Worm (Caenorhabditis elegans) whole organism, late embryonic: ENCODE measurements around the gene fbxb-60.
"Not testable (repeated sequence)": the region's sequence is repeated elsewhere in the genome, so short reads cannot be mapped to it uniquely, and the experiment has no call there.

ENCODE experiments used
- C08G9.2 ChIP-seq: sonication (generic microtip); optimal IDR thresholded peaks from 2 replicates; lab custom pipeline; 2016; ENCODE audit warnings: mild to moderate bottlenecking, missing genetic modification characterization, moderate library complexity, missing compliant biosample characterization
- C38D4.7 ChIP-seq: fragments of 200-800 bp; sonication (Bioruptor generic); optimal IDR thresholded peaks from 2 replicates; lab custom pipeline; 2018; ENCODE audit warnings: mild to moderate bottlenecking, missing genetic modification characterization, moderate library complexity, missing compliant biosample characterization
- F13H6.1 ChIP-seq: sonication (generic microtip); optimal IDR thresholded peaks from 2 replicates; lab custom pipeline; 2016; ENCODE audit warnings: missing genetic modification characterization, missing compliant biosample characterization
- K02D7.2 ChIP-seq: sonication (generic microtip); optimal IDR thresholded peaks from 2 replicates; lab custom pipeline; 2017; ENCODE audit warnings: mild to moderate bottlenecking, missing genetic modification characterization, missing compliant biosample characterization
- K09A11.1 ChIP-seq: sonication (generic microtip); optimal IDR thresholded peaks from 2 replicates; lab custom pipeline; 2017; ENCODE audit warnings: antibody characterized with exemption, mild to moderate bottlenecking, missing genetic modification characterization, missing compliant biosample characterization; ENCODE audit not compliant: insufficient read depth
- Y22D7AL.16 ChIP-seq: sonication (generic microtip); optimal IDR thresholded peaks from 2 replicates; lab custom pipeline; 2016; ENCODE audit warnings: missing genetic modification characterization, missing compliant biosample characterization
- ama-1 ChIP-seq: fragments of 150-350 bp; optimal IDR thresholded peaks from 2 replicates; lab custom pipeline; 2014
- ceh-18 ChIP-seq: sonication (generic microtip); optimal IDR thresholded peaks from 2 replicates; lab custom pipeline; 2016; ENCODE audit warnings: missing genetic modification characterization, missing compliant biosample characterization
- ceh-19 ChIP-seq: fragments of 200-800 bp; sonication (Bioruptor generic); optimal IDR thresholded peaks from 2 replicates; lab custom pipeline; 2018; ENCODE audit warnings: mild to moderate bottlenecking, missing genetic modification characterization, missing compliant biosample characterization
- ceh-24 ChIP-seq: sonication (generic microtip); optimal IDR thresholded peaks from 2 replicates; lab custom pipeline; 2016; ENCODE audit warnings: mild to moderate bottlenecking, missing genetic modification characterization, missing compliant biosample characterization
- ceh-30 ChIP-seq: fragments of 150-350 bp; optimal IDR thresholded peaks from 2 replicates; lab custom pipeline; 2014; ENCODE audit warnings: missing biosample characterization, missing genetic modification characterization
- ceh-31 ChIP-seq: sonication (generic microtip); optimal IDR thresholded peaks from 2 replicates; lab custom pipeline; 2016; ENCODE audit warnings: missing genetic modification characterization, missing compliant biosample characterization
- dve-1 ChIP-seq: sonication (generic microtip); optimal IDR thresholded peaks from 2 replicates; lab custom pipeline; 2017; ENCODE audit warnings: antibody characterized with exemption, mild to moderate bottlenecking, missing genetic modification characterization, missing compliant biosample characterization
- elt-2 ChIP-seq: sonication (generic microtip); optimal IDR thresholded peaks from 2 replicates; lab custom pipeline; 2016; ENCODE audit warnings: missing genetic modification reagents, missing genetic modification characterization, missing compliant biosample characterization
- ets-4 ChIP-seq: sonication (generic microtip); optimal IDR thresholded peaks from 2 replicates; lab custom pipeline; 2016; ENCODE audit warnings: missing genetic modification characterization, missing compliant biosample characterization
- eyg-1 ChIP-seq: sonication (generic microtip); optimal IDR thresholded peaks from 2 replicates; lab custom pipeline; 2016; ENCODE audit warnings: missing genotype, missing genetic modification characterization, missing compliant biosample characterization
- hlh-13 ChIP-seq: fragments of 200-800 bp; sonication (Bioruptor generic); optimal IDR thresholded peaks from 2 replicates; lab custom pipeline; 2018; ENCODE audit warnings: mild to moderate bottlenecking, missing genetic modification characterization, missing compliant biosample characterization
- hlh-15 ChIP-seq: sonication (generic microtip); optimal IDR thresholded peaks from 2 replicates; lab custom pipeline; 2016; ENCODE audit warnings: missing genetic modification characterization, missing compliant biosample characterization
- hlh-6 ChIP-seq: sonication (generic microtip); optimal IDR thresholded peaks from 2 replicates; lab custom pipeline; 2016; ENCODE audit warnings: missing genotype, missing genetic modification characterization, missing compliant biosample characterization
- madf-2 ChIP-seq: sonication (generic microtip); optimal IDR thresholded peaks from 2 replicates; lab custom pipeline; 2017; ENCODE audit warnings: missing genetic modification characterization, missing compliant biosample characterization
- mec-3 ChIP-seq: sonication (generic microtip); optimal IDR thresholded peaks from 2 replicates; lab custom pipeline; 2016; ENCODE audit warnings: borderline replicate concordance, missing genetic modification characterization, missing compliant biosample characterization
- nfya-1 ChIP-seq: sonication (generic microtip); optimal IDR thresholded peaks from 2 replicates; lab custom pipeline; 2017; ENCODE audit warnings: missing genetic modification characterization, mild to moderate bottlenecking, missing compliant biosample characterization, antibody characterized with exemption, moderate library complexity
- nhr-11 ChIP-seq: fragments of 150-350 bp; optimal IDR thresholded peaks from 2 replicates; lab custom pipeline; 2014; ENCODE audit warnings: missing biosample characterization, missing genetic modification characterization
- npax-4 ChIP-seq: sonication (generic microtip); optimal IDR thresholded peaks from 2 replicates; lab custom pipeline; 2016; ENCODE audit warnings: missing genetic modification characterization, missing compliant biosample characterization
- pag-3 ChIP-seq: sonication (generic microtip); optimal IDR thresholded peaks from 2 replicates; lab custom pipeline; 2016; ENCODE audit warnings: missing compliant biosample characterization, missing genetic modification characterization, borderline replicate concordance
- pat-9 ChIP-seq: fragments of 200-800 bp; sonication (Bioruptor generic); optimal IDR thresholded peaks from 2 replicates; lab custom pipeline; 2018; ENCODE audit warnings: mild to moderate bottlenecking, missing genetic modification characterization, moderate library complexity, missing compliant biosample characterization
- pha-2 ChIP-seq: sonication (generic microtip); optimal IDR thresholded peaks from 2 replicates; lab custom pipeline; 2017; ENCODE audit warnings: mild to moderate bottlenecking, missing genetic modification characterization, missing compliant biosample characterization
- rnt-1 ChIP-seq: sonication (generic microtip); optimal IDR thresholded peaks from 2 replicates; lab custom pipeline; 2016; ENCODE audit warnings: missing genetic modification characterization, missing compliant biosample characterization
- sdc-2 ChIP-seq: sonication (generic microtip); optimal IDR thresholded peaks from 2 replicates; lab custom pipeline; 2016; ENCODE audit warnings: missing genotype, missing genetic modification characterization, missing compliant biosample characterization
- sox-2 ChIP-seq: fragments of 200-800 bp; sonication (Bioruptor generic); IDR thresholded peaks from 2 replicates; pipeline ENCODE4 v1.3.6; 2022; ENCODE audit warnings: missing genetic modification reagents, missing genetic modification characterization, missing compliant biosample characterization
- tbx-2 ChIP-seq: sonication (generic microtip); optimal IDR thresholded peaks from 2 replicates; lab custom pipeline; 2016; ENCODE audit warnings: missing genetic modification characterization, missing compliant biosample characterization
- unc-3 ChIP-seq, 2 experiments: fragments of 200-800 bp in 1 of 2; sonication (Bioruptor generic) in 1 of 2; sonication (generic microtip) in 1 of 2; conservative IDR thresholded peaks in 1 of 2; optimal IDR thresholded peaks in 1 of 2; 2 replicates each; pipeline versions ENCODE4 v1.3.6 to Lab custom; 2016 to 2022; ENCODE audit warnings: missing compliant biosample characterization in 2 of 2, missing genetic modification characterization in 2 of 2, missing genetic modification reagents in 1 of 2
- unc-42 ChIP-seq: sonication (generic microtip); optimal IDR thresholded peaks from 2 replicates; lab custom pipeline; 2016; ENCODE audit warnings: missing genotype, missing genetic modification characterization, missing compliant biosample characterization
- unc-55 ChIP-seq: sonication (generic microtip); optimal IDR thresholded peaks from 2 replicates; lab custom pipeline; 2017; ENCODE audit warnings: missing biosample characterization, missing genetic modification reagents, missing genetic modification characterization
- zip-5 ChIP-seq: sonication (generic microtip); optimal IDR thresholded peaks from 2 replicates; lab custom pipeline; 2016; ENCODE audit warnings: missing genetic modification characterization, missing compliant biosample characterization
- ztf-16 ChIP-seq: sonication (generic microtip); optimal IDR thresholded peaks from 2 replicates; lab custom pipeline; 2017; ENCODE audit warnings: missing genetic modification characterization, missing compliant biosample characterization

The fbxb-60 gene

ce11 chrV:19308137-19308536 is 10.5 kb downstream of the fbxb-60 start:
- TF ChIP-seq rnt-1 (tag; lab: Kevin White, UChicago) = no peak
- TF ChIP-seq, all 69 proteins: peak for 0

- no peak for TF ChIP-seq C08G9.2 (tag; lab: Kevin White, UChicago)
- no peak for TF ChIP-seq unc-55 (GFP tag; lab: Kevin White, UChicago)
Measured at ce11 chrV:19309591-19309990, 12.0 kb downstream of the fbxb-60 start, which contains the start of gene F55C9.11. F55C9.11 (minus strand) TSS chrV:19309691.

ce11 chrV:19311391-19311790 is 13.8 kb downstream of the fbxb-60 start, which contains the start of gene C43D7.8:
C43D7.8 (minus strand) TSS chrV:19311491.
- TF ChIP-seq tbx-2 (no peak), unc-42 (tag; lab: Kevin White, UChicago) (no peak), ets-4 (tag; lab: Kevin White, UChicago) (no peak), nfya-1 (no peak), elt-2 (tag; lab: Kevin White, UChicago) (no peak)

ce11 chrV:19312975-19313374 is 15.4 kb downstream of the fbxb-60 start, which contains the start of gene fbxb-64:
fbxb-64 (plus strand) TSS chrV:19313275.
- TF ChIP-seq K02D7.2 (no peak), pag-3 (tag; lab: Kevin White, UChicago) (no peak), zip-5 (tag; lab: Kevin White, UChicago) (no peak), sdc-2 (tag; lab: Kevin White, UChicago) (no peak), C38D4.7 (GFP tag; lab: Kevin White, UChicago) (no peak), ceh-24 (tag; lab: Kevin White, UChicago) (no peak), hlh-6 (tag; lab: Kevin White, UChicago) (no peak)

- TF ChIP-seq pat-9, C08G9.2, eyg-1 (tag; lab: Kevin White, UChicago): not testable (repeated sequence)
Measured at ce11 chrV:19317058-19317457, 19.4 kb downstream of the fbxb-60 start, which contains the start of gene srh-208. srh-208 (plus strand) TSS chrV:19317358.

- TF ChIP-seq dve-1 = no peak
- TF ChIP-seq ceh-31 (tag; lab: Kevin White, UChicago) = no peak
- no peak for TF ChIP-seq K09A11.1 (tag; lab: Kevin White, UChicago)
- no peak for TF ChIP-seq zip-5 (tag; lab: Kevin White, UChicago)
Measured at ce11 chrV:19319460-19319995, 21.9 kb downstream of the fbxb-60 start, which contains the start of gene C43D7.7. C43D7.7 (minus strand) TSS chrV:19319510.

ce11 chrV:19320385-19320784 is 22.8 kb downstream of the fbxb-60 start, which contains the start of gene sdz-6:
sdz-6 (plus strand) TSS chrV:19320613.
- TF ChIP-seq pha-2 (tag; lab: Kevin White, UChicago) (no peak), hlh-15 (tag; lab: Kevin White, UChicago) (no peak), zip-5 (tag; lab: Kevin White, UChicago) (no peak), hlh-13 (GFP tag; lab: Kevin White, UChicago) (no peak), ceh-18 (tag; lab: Kevin White, UChicago) (no peak), madf-2 (tag; lab: Kevin White, UChicago) (no peak)

ce11 chrV:19322387-19322786 is 24.8 kb downstream of the fbxb-60 start, which contains the start of gene C43D7.4:
C43D7.4 (minus strand) TSS chrV:19322487.
- TF ChIP-seq mec-3 (tag; lab: Kevin White, UChicago) (no peak), nhr-11 (tag; lab: Kevin White, UChicago) (no peak), ztf-16 (tag; lab: Kevin White, UChicago) (no peak), ama-1 (lab: Kevin White, UChicago) (no peak), ceh-30 (no peak), sox-2 (GFP tag; lab: Robert Waterston, UW) (no peak), zip-5 (tag; lab: Kevin White, UChicago) (no peak), tbx-2 (no peak), eyg-1 (tag; lab: Kevin White, UChicago) (no peak), ceh-31 (tag; lab: Kevin White, UChicago) (no peak), ceh-19 (GFP tag; lab: Kevin White, UChicago) (no peak), F13H6.1 (no peak), ceh-18 (tag; lab: Kevin White, UChicago) (no peak), npax-4 (tag; lab: Kevin White, UChicago) (no peak), unc-3 (GFP tag; conservative IDR thresholded peaks at IDR 0.05; lab: Robert Waterston, UW) (no peak), unc-3 (tag; optimal IDR thresholded peaks at IDR 0.05; lab: Kevin White, UChicago) (no peak), madf-2 (tag; lab: Kevin White, UChicago) (no peak), pat-9 (tag; lab: Kevin White, UChicago) (no peak), Y22D7AL.16 (tag; lab: Kevin White, UChicago) (no peak)
